Worm (Caenorhabditis elegans) whole organism, L4 larva: ENCODE data around the gene twk-22.

Experiments used
- Y5F2A.4 ChIP-seq: fragments of 200-800 bp; sonication (Bioruptor generic); optimal IDR thresholded peaks from 2 replicates; lab custom pipeline; 2018; ENCODE audit warnings: mild to moderate bottlenecking, missing genetic modification characterization, missing compliant biosample characterization
- ceh-32 ChIP-seq: sonication (generic microtip); optimal IDR thresholded peaks from 2 replicates; lab custom pipeline; 2016; ENCODE audit warnings: mild to moderate bottlenecking, missing genetic modification characterization, missing compliant biosample characterization; ENCODE audit not compliant: poor library complexity
- daf-19 ChIP-seq: fragments of 200-800 bp; sonication (Bioruptor generic); conservative IDR thresholded peaks from 2 replicates; pipeline ENCODE4 v1.3.6; 2022; ENCODE audit warnings: missing genetic modification characterization, missing compliant biosample characterization
- mdl-1 ChIP-seq, 2 experiments: fragments of 150-350 bp in 1 of 2; sonication (generic microtip) in 1 of 2; optimal IDR thresholded peaks; 2 replicates each; lab custom pipeline; 2014 to 2017; ENCODE audit warnings: missing biosample characterization in 2 of 2, missing genetic modification characterization in 2 of 2
- nhr-48 ChIP-seq: sonication (generic microtip); optimal IDR thresholded peaks from 2 replicates; lab custom pipeline; 2016; ENCODE audit warnings: mild to moderate bottlenecking, missing genetic modification characterization, missing compliant biosample characterization

ce11 chrX:16292933-16293332 is 13.3 kb upstream of the twk-22 start, which contains the start of gene F52E10.4:
- no peak for TF ChIP-seq nhr-48 (tag; lab: Kevin White, UChicago)
- TF ChIP-seq Y5F2A.4 = no peak
- TF ChIP-seq mdl-1 (tag; optimal IDR thresholded peaks at IDR 0.05; lab: Kevin White, UChicago) = no peak
- TF ChIP-seq ceh-32 = no peak
- TF ChIP-seq daf-19 = no peak
